Worm (Caenorhabditis elegans) whole organism, late embryonic: ENCODE results near the gene T24D5.1.

Experiments
- ahr-1 ChIP-seq: sonication (generic microtip); optimal IDR thresholded peaks from 2 replicates; lab custom pipeline; 2016; ENCODE audit warnings: missing genetic modification characterization, missing compliant biosample characterization
- ama-1 ChIP-seq: fragments of 150-350 bp; optimal IDR thresholded peaks from 2 replicates; lab custom pipeline; 2014
- dmd-4 ChIP-seq: sonication (generic microtip); optimal IDR thresholded peaks from 2 replicates; lab custom pipeline; 2016; ENCODE audit warnings: borderline replicate concordance, missing genetic modification characterization, missing compliant biosample characterization
- hlh-13 ChIP-seq: fragments of 200-800 bp; sonication (Bioruptor generic); optimal IDR thresholded peaks from 2 replicates; lab custom pipeline; 2018; ENCODE audit warnings: mild to moderate bottlenecking, missing genetic modification characterization, missing compliant biosample characterization
- hlh-15 ChIP-seq: sonication (generic microtip); optimal IDR thresholded peaks from 2 replicates; lab custom pipeline; 2016; ENCODE audit warnings: missing genetic modification characterization, missing compliant biosample characterization
- lin-11 ChIP-seq: fragments of 200-800 bp; sonication (Bioruptor generic); optimal IDR thresholded peaks from 2 replicates; lab custom pipeline; 2018; ENCODE audit warnings: mild to moderate bottlenecking, missing genetic modification characterization, missing compliant biosample characterization
- nfya-1 ChIP-seq: sonication (generic microtip); optimal IDR thresholded peaks from 2 replicates; lab custom pipeline; 2017; ENCODE audit warnings: missing genetic modification characterization, mild to moderate bottlenecking, missing compliant biosample characterization, antibody characterized with exemption, moderate library complexity
- pax-1 ChIP-seq: fragments of 150-350 bp; optimal IDR thresholded peaks from 2 replicates; lab custom pipeline; 2014; ENCODE audit warnings: missing biosample characterization, missing genetic modification characterization

DNA sequence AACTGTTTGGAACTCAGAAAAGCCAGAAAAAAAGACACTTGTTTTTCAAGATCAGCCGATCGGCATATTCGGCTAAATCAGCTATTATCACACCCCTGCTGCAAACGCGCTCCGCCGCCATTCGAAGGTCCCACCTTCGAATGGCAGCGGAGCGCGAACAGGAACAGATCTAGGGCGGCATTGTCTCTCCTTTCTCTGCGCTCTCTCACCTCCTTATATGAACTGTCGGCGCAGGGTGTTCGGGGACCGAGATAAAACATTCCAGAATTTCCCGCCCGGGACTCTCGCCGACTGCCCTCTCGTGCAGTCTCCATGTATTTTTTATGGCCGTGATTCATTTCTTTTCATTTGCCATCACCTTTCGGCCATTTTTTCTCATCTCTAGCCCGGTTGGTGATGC, 43.9 kb downstream of the T24D5.1 start:
- TF ChIP-seq hlh-13 (GFP tag; lab: Kevin White, UChicago) (no peak), lin-11 (tag; lab: Kevin White, UChicago) (no peak), dmd-4 (tag; lab: Kevin White, UChicago) (no peak), nfya-1 (tag; lab: Kevin White, UChicago) (no peak), pax-1 (tag; lab: Kevin White, UChicago) (no peak), hlh-15 (tag; lab: Kevin White, UChicago) (no peak), ama-1 (lab: Kevin White, UChicago) (no peak), ahr-1 (tag; lab: Kevin White, UChicago) (no peak)
